Fruit fly (Drosophila melanogaster) Kc167 (cell line): ENCODE data around the gene Calr.

Experiments
- Myc ChIP-seq: fragments of >200 bp; optimal IDR thresholded peaks from 2 replicates; lab custom pipeline; 2017; ENCODE audit warnings: missing external identifiers
- Sin3A ChIP-seq: fragments of >200 bp; optimal IDR thresholded peaks from 2 replicates; lab custom pipeline; 2018; ENCODE audit warnings: missing external identifiers
- h ChIP-seq: fragments of >200 bp; optimal IDR thresholded peaks from 3 replicates; lab custom pipeline; 2018; ENCODE audit warnings: missing external identifiers
- insv ChIP-seq: fragments of >200 bp; optimal IDR thresholded peaks from 3 replicates; lab custom pipeline; 2018; ENCODE audit warnings: missing external identifiers
- psq ChIP-seq: fragments of >200 bp; optimal IDR thresholded peaks from 2 replicates; lab custom pipeline; 2017; ENCODE audit warnings: missing external identifiers
- ttk ChIP-seq: sonication (Bioruptor generic); optimal IDR thresholded peaks from 2 replicates; lab custom pipeline; 2017; ENCODE audit warnings: missing external identifiers

DNA sequence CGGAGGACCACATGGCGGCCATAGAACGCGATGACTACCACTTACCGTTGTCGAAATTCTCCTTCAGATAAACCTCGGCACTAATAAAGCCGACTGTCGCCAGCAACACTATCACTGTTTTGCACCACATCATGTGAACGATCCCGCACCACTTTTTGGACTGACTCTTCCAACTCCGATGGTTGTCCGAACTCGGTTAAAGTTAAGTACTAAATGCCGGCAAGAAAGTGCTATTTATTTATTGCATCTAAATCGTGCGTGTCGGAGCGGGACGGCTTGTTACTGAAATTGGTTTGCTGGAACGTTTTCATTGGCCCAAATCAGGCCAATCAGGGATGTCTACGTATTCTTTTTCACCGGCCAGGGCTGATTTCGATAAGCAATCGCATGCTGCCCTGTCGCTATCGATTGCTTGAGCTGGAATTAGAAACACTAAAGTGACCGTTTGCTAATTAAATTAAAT is at the start of gene Calr:
- no peak for TF ChIP-seq Sin3A (lab: Kevin White, UChicago)
- no peak for TF ChIP-seq insv (lab: Kevin White, UChicago)
- TF ChIP-seq ttk (lab: Kevin White, UChicago) = no peak
- no peak for TF ChIP-seq h
- no peak for TF ChIP-seq psq (lab: Kevin White, UChicago)
- no peak for TF ChIP-seq Myc (lab: Kevin White, UChicago)
